Comparison of ENCODE assay signal across 2 fruit fly cellular contexts in the genomic region with DNA sequence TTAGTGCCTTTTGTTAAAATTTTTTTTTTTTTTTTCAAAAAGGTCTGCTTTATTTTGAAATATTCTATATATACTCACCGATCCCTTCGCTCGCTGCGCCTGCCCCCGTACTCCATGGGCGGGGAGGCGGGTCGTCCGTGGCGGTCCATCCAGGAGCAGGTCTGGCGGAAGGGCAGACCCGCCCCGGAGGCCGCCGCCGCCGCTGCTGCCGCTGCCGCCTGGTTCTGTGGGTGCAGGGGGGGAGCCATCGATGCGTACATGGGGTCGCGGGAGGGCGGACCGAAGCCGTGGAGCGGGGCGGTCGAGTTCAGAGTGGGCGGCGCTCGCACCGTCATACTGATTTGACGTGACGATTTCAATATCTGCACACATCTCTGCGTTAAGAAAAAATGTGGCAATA.
TF ChIP-seq lines count a peak whose summit lies in the region.

No protein-coding gene starts in this region.

- no peak for TF ChIP-seq CTCF in whole organism, embryonic (GFP tag; optimal IDR thresholded peaks at IDR 0.05; lab: Kevin White, UChicago)

TF ChIP-seq in whole organism, embryonic, 481 proteins besides CTCF, POLR2A, EP300 and RAD21:
- TF ChIP-seq mam (GFP tag; optimal IDR thresholded peaks at IDR 0.05; lab: Kevin White, UChicago) (no peak), CG11398 (GFP tag; optimal IDR thresholded peaks at IDR 0.05; lab: Kevin White, UChicago) (no peak), tin (GFP tag; optimal IDR thresholded peaks at IDR 0.05; lab: Kevin White, UChicago) (no peak), CG14710 (tag; optimal IDR thresholded peaks at IDR 0.05; lab: Kevin White, UChicago) (no peak), Hr39 (optimal IDR thresholded peaks at IDR 0.05; lab: Kevin White, UChicago) (peak; percentile 69), Ets65A (GFP tag; lab: Kevin White, UChicago) (peak; percentile 83), crol (GFP tag; IDR thresholded peaks at IDR 0.05; lab: Robert Waterston, UW) (0 out of 2 replicates have a peak, but pooled peaks have one; percentile 14)

TF ChIP-seq in whole organism, wandering third instar larva, 38 proteins besides CTCF, POLR2A, EP300 and RAD21:
- TF ChIP-seq Dfd (GFP tag; optimal IDR thresholded peaks at IDR 0.05; lab: Kevin White, UChicago) = peak; percentile 82
- no peak for TF ChIP-seq Rel (GFP tag; optimal IDR thresholded peaks at IDR 0.05; lab: Kevin White, UChicago)
- no peak for TF ChIP-seq Rel (tag; optimal IDR thresholded peaks at IDR 0.05; lab: Kevin White, UChicago)

Comparison
In these comparisons a context has a peak if more than half of its experiments do, and no peak if none do; other contexts are left out.
1. Of the 10 proteins assayed by ChIP-seq in both whole organism, embryonic and whole organism, wandering third instar larva: peak only in whole organism, embryonic: none; only in whole organism, wandering third instar larva: Dfd; in both: none; in neither: 9.